Fruit fly (Drosophila melanogaster): ENCODE data around the gene msd5.

Gene msd5

dm6 chr3L:1329724-1330123 is 3.2 kb downstream of the msd5 start, which contains the start of gene ND-ACP (continued):
- no peak for TF ChIP-seq fd102C (GFP tag; optimal IDR thresholded peaks at IDR 0.05)
- TF ChIP-seq CG6175 (GFP tag; IDR thresholded peaks at IDR 0.05): no peak
- TF ChIP-seq Dref (GFP tag; IDR thresholded peaks at IDR 0.05): peak; percentile 56
- no peak for TF ChIP-seq Hr51 (GFP tag; optimal IDR thresholded peaks at IDR 0.05)
- TF ChIP-seq CG9797 (GFP tag; optimal IDR thresholded peaks at IDR 0.05): peak; percentile 89
- no peak for TF ChIP-seq Elba2 (GFP tag; optimal IDR thresholded peaks at IDR 0.05)
- peak; percentile 72 for TF ChIP-seq trem (tag; optimal IDR thresholded peaks at IDR 0.05)
- TF ChIP-seq sna (GFP tag; IDR thresholded peaks at IDR 0.05; ENCODE audit: partially characterized antibody): no peak
- 0 out of 4 replicates have a peak, but pooled peaks have one; percentile 41 for TF ChIP-seq Dll (GFP tag; IDR thresholded peaks at IDR 0.05; ENCODE audit: partially characterized antibody)
- TF ChIP-seq hkb (optimal IDR thresholded peaks at IDR 0.05): peak; percentile 18
- TF ChIP-seq hkb (GFP tag; IDR thresholded peaks at IDR 0.05): no peak
- TF ChIP-seq CG3995 (GFP tag; optimal IDR thresholded peaks at IDR 0.05): peak; percentile 56
- peak; percentile 51 for TF ChIP-seq CG15479 (GFP tag; optimal IDR thresholded peaks at IDR 0.05)
- no peak for TF ChIP-seq Spps (tag; optimal IDR thresholded peaks at IDR 0.05)
- no peak for TF ChIP-seq sr (GFP tag; IDR thresholded peaks at IDR 0.05)
- no peak for TF ChIP-seq CG6813 (GFP tag; optimal IDR thresholded peaks at IDR 0.05)
- no peak for TF ChIP-seq btn (GFP tag; optimal IDR thresholded peaks at IDR 0.05)
- TF ChIP-seq CG2116 (GFP tag; optimal IDR thresholded peaks at IDR 0.05): peak; percentile 79
- peak; percentile 97 for TF ChIP-seq CG11560 (tag; IDR thresholded peaks at IDR 0.05)
- TF ChIP-seq YL-1 (GFP tag; optimal IDR thresholded peaks at IDR 0.05): peak; percentile 75
- TF ChIP-seq Mrtf (GFP tag; IDR thresholded peaks at IDR 0.05): no peak

DNA sequence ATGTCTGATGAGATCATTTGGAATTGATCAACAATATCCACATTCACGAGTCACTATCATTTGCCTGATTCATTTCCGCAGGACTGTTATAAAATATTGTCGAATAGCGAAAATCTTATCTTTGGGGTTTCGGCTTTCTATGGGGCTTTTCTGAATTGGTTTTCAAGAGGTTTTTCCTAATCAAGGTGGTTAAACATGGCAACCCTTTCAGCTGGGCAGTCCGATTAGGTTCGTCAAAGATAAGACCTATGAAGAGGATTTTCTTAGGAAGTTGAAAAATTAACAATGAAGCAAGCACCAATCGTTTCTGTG is 7.4 kb downstream of the msd5 start:
- TF ChIP-seq GATAe (GFP tag; conservative IDR thresholded peaks at IDR 0.05) (0 out of 2 replicates have a peak, but pooled peaks have one; percentile 38), grn (GFP tag; optimal IDR thresholded peaks at IDR 0.05) (peak; percentile 48), CG30403 (GFP tag; optimal IDR thresholded peaks at IDR 0.05) (no peak), dmrt11E (tag; optimal IDR thresholded peaks at IDR 0.05) (no peak), sug (tag; optimal IDR thresholded peaks at IDR 0.05) (peak; percentile 61), exex (tag; optimal IDR thresholded peaks at IDR 0.05) (peak; percentile 82), da (GFP tag; optimal IDR thresholded peaks at IDR 0.05) (no peak), gro (GFP tag; optimal IDR thresholded peaks at IDR 0.05) (no peak)

DNA sequence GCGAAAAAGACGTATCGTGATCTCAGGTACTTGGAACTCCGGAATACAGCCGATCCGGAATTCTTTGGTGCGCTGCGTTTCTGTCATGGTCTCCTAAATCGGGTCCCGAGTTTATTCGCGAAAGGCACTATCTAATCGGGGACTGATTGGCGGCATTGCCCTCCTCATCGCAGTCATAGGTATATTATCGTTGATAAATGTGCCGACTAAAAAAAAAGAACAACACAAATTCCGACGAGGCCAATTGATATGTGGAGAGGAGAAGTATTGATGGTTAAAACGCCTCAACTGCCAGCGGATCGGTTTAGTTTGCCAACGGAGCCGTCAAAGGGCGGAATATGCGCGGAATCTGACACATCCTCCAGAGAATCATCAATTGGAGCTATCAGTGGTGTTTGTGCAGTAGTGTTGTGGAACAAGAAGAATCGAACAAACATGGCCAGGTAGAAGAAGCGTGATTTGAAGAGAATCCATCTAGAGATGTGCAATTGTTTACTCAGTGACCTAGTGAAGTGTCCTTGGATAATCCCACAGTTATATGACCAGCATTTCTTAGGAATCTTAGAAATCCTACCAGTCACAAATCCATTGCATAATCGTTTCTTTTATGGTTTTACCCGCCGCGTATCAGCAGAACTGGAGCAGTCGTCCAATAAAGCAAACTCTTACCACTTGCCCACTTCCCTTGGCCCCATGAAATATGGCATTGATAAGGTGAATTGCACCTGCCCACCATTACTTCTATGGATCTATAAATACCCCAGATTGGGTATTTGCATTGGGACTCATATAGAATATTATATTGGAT is 7.9 kb downstream of the msd5 start:
- 0 out of 3 replicates have a peak, but pooled peaks have one; percentile 10 for TF ChIP-seq vnd (GFP tag; IDR thresholded peaks at IDR 0.05; ENCODE audit: partially characterized antibody)
- peak; percentile 18 for TF ChIP-seq Deaf1 (tag; optimal IDR thresholded peaks at IDR 0.05)
- TF ChIP-seq CG9215 (GFP tag; IDR thresholded peaks at IDR 0.05): 0 out of 2 replicates have a peak, but pooled peaks have one; percentile 11
- TF ChIP-seq Nf-YB (GFP tag; optimal IDR thresholded peaks at IDR 0.05): no peak
- TF ChIP-seq Chrac-16 (GFP tag; optimal IDR thresholded peaks at IDR 0.05): no peak
- no peak for TF ChIP-seq unpg (GFP tag; optimal IDR thresholded peaks at IDR 0.05)
- no peak for TF ChIP-seq CG31388 (GFP tag; optimal IDR thresholded peaks at IDR 0.05)
- TF ChIP-seq nom (GFP tag; optimal IDR thresholded peaks at IDR 0.05): no peak
- TF ChIP-seq corto (GFP tag; optimal IDR thresholded peaks at IDR 0.05): peak; percentile 16
- TF ChIP-seq cad (GFP tag; optimal IDR thresholded peaks at IDR 0.05): peak; percentile 25
- peak; percentile 43; the same call in 1 of the 2 replicates for TF ChIP-seq rib (GFP tag; IDR thresholded peaks at IDR 0.05)
- peak; percentile 68 for TF ChIP-seq mirr (GFP tag; optimal IDR thresholded peaks at IDR 0.05)
- peak; percentile 8 for TF ChIP-seq HmgZ (tag; optimal IDR thresholded peaks at IDR 0.05)
- 0 out of 3 replicates have a peak, but pooled peaks have one; percentile 17 for TF ChIP-seq zfh1 (GFP tag; IDR thresholded peaks at IDR 0.05)
- TF ChIP-seq ato (GFP tag; IDR thresholded peaks at IDR 0.05; ENCODE audit: partially characterized antibody): no peak
- no peak for TF ChIP-seq crol (GFP tag; IDR thresholded peaks at IDR 0.05)
- no peak for TF ChIP-seq Hr39 (optimal IDR thresholded peaks at IDR 0.05)
- TF ChIP-seq CG9437 (GFP tag; optimal IDR thresholded peaks at IDR 0.05): no peak
- no peak for TF ChIP-seq dpn (GFP tag; optimal IDR thresholded peaks at IDR 0.05)
- TF ChIP-seq Ets65A (GFP tag): peak; percentile 27

All from whole organism, embryonic.